Worm (Caenorhabditis elegans) whole organism, young adult: ENCODE results near the gene ctf-18.

ENCODE experiments used
- B0336.3 ChIP-seq: fragments of 200-800 bp; sonication (Bioruptor generic); IDR thresholded peaks from 2 replicates; pipeline ENCODE4 v1.3.6; 2022; ENCODE audit warnings: missing genetic modification characterization, missing compliant biosample characterization
- C06A6.2 ChIP-seq: fragments of 200-800 bp; sonication (Bioruptor generic); conservative IDR thresholded peaks from 2 replicates; pipeline ENCODE4 v1.3.6; 2022; ENCODE audit warnings: missing genetic modification characterization, missing compliant biosample characterization
- C17E4.6 ChIP-seq: fragments of 200-800 bp; sonication (Bioruptor generic); IDR thresholded peaks from 2 replicates; pipeline ENCODE4 v1.3.6; 2022; ENCODE audit warnings: missing genetic modification reagents, missing genetic modification characterization, missing compliant biosample characterization
- D2030.7 ChIP-seq: fragments of 200-800 bp; sonication (Bioruptor generic); IDR thresholded peaks from 2 replicates; pipeline ENCODE4 v1.3.6; 2022; ENCODE audit warnings: missing genetic modification reagents, missing genetic modification characterization, missing compliant biosample characterization
- F22D6.2 ChIP-seq: sonication (generic microtip); optimal IDR thresholded peaks from 2 replicates; lab custom pipeline; 2016; ENCODE audit warnings: mild to moderate bottlenecking, missing genetic modification characterization, missing compliant biosample characterization
- F33H1.4 ChIP-seq: fragments of 200-800 bp; sonication (Bioruptor generic); IDR thresholded peaks from 2 replicates; pipeline ENCODE4 v1.3.6; 2022; ENCODE audit warnings: missing genetic modification reagents, missing genetic modification characterization, missing compliant biosample characterization
- F39B2.1 ChIP-seq: fragments of 200-800 bp; sonication (Bioruptor generic); IDR thresholded peaks from 2 replicates; pipeline ENCODE4 v1.3.6; 2022; ENCODE audit warnings: missing genetic modification reagents, missing genetic modification characterization, missing compliant biosample characterization
- F49E8.2 ChIP-seq: sonication (generic microtip); optimal IDR thresholded peaks from 3 replicates; lab custom pipeline; 2017; ENCODE audit warnings: missing genetic modification characterization, mild to moderate bottlenecking, missing compliant biosample characterization, antibody characterized with exemption, moderate library complexity; ENCODE audit not compliant: insufficient read depth
- K11D2.4 ChIP-seq: fragments of 200-800 bp; sonication (Bioruptor generic); IDR thresholded peaks from 2 replicates; pipeline ENCODE4 v1.3.6; 2022; ENCODE audit warnings: missing genetic modification reagents, missing genetic modification characterization, missing compliant biosample characterization
- T07F8.4 ChIP-seq: sonication (generic microtip); optimal IDR thresholded peaks from 2 replicates; lab custom pipeline; 2016; ENCODE audit warnings: mild to moderate bottlenecking, missing genetic modification characterization, moderate library complexity, missing compliant biosample characterization
- T26A5.8 ChIP-seq: sonication (generic microtip); optimal IDR thresholded peaks from 2 replicates; lab custom pipeline; 2016; ENCODE audit warnings: missing genetic modification characterization, missing compliant biosample characterization
- Y53G8AR.9 ChIP-seq: fragments of 200-800 bp; sonication (Bioruptor generic); conservative IDR thresholded peaks from 2 replicates; pipeline ENCODE4 v1.3.6; 2022; ENCODE audit warnings: missing genetic modification reagents, missing genetic modification characterization, missing compliant biosample characterization
- akir-1 ChIP-seq: fragments of 200-800 bp; sonication (Bioruptor generic); optimal IDR thresholded peaks from 2 replicates; lab custom pipeline; 2018; ENCODE audit warnings: mild to moderate bottlenecking, missing genetic modification characterization, moderate library complexity, missing compliant biosample characterization
- aptf-3 ChIP-seq: fragments of 200-800 bp; sonication (Bioruptor generic); IDR thresholded peaks from 2 replicates; pipeline ENCODE4 v1.3.6; 2022; ENCODE audit warnings: missing genetic modification characterization, missing compliant biosample characterization
- athp-1 ChIP-seq: sonication (generic microtip); optimal IDR thresholded peaks from 2 replicates; lab custom pipeline; 2017; ENCODE audit warnings: mild to moderate bottlenecking, missing genetic modification characterization, missing compliant biosample characterization
- attf-5 ChIP-seq: fragments of 200-800 bp; sonication (Bioruptor generic); optimal IDR thresholded peaks from 2 replicates; lab custom pipeline; 2018; ENCODE audit warnings: mild to moderate bottlenecking, missing genetic modification characterization, missing compliant biosample characterization
- attf-6 ChIP-seq: fragments of 200-800 bp; sonication (Bioruptor generic); IDR thresholded peaks from 2 replicates; pipeline ENCODE4 v1.3.6; 2022; ENCODE audit warnings: missing genetic modification reagents, missing genetic modification characterization, missing compliant biosample characterization
- bed-1 ChIP-seq: fragments of 200-800 bp; sonication (Bioruptor generic); IDR thresholded peaks from 2 replicates; pipeline ENCODE4 v1.3.6; 2022; ENCODE audit warnings: missing genetic modification reagents, missing genetic modification characterization, missing compliant biosample characterization
- cebp-1 ChIP-seq, 2 experiments: fragments of 200-800 bp in 1 of 2; sonication (Bioruptor generic) in 1 of 2; sonication (generic microtip) in 1 of 2; IDR thresholded peaks in 1 of 2; optimal IDR thresholded peaks in 1 of 2; 2 replicates each; pipeline versions ENCODE4 v1.3.6 to Lab custom; 2017 to 2022; ENCODE audit warnings: missing compliant biosample characterization in 2 of 2, missing genetic modification characterization in 2 of 2, mild to moderate bottlenecking in 1 of 2, missing genetic modification reagents in 1 of 2, moderate library complexity in 1 of 2
- ceh-100 ChIP-seq: fragments of 200-800 bp; sonication (Bioruptor generic); IDR thresholded peaks from 2 replicates; pipeline ENCODE4 v1.3.6; 2022; ENCODE audit warnings: missing genetic modification reagents, missing genetic modification characterization, missing compliant biosample characterization
- ceh-79 ChIP-seq: sonication (generic microtip); optimal IDR thresholded peaks from 2 replicates; lab custom pipeline; 2017; ENCODE audit warnings: mild to moderate bottlenecking, missing genetic modification characterization, missing compliant biosample characterization
- ceh-91 ChIP-seq: fragments of 200-800 bp; sonication (Bioruptor generic); IDR thresholded peaks from 2 replicates; pipeline ENCODE4 v1.3.6; 2022; ENCODE audit warnings: missing genetic modification reagents, missing genetic modification characterization, missing compliant biosample characterization
- dpl-1 ChIP-seq: fragments of 150-350 bp; optimal IDR thresholded peaks from 2 replicates; lab custom pipeline; 2014; ENCODE audit warnings: missing biosample characterization, missing genetic modification reagents, missing genetic modification characterization
- ekl-4 ChIP-seq: fragments of 200-800 bp; sonication (Bioruptor generic); IDR thresholded peaks from 2 replicates; pipeline ENCODE4 v1.3.6; 2022; ENCODE audit warnings: missing genetic modification reagents, missing genetic modification characterization, missing compliant biosample characterization
- ets-4 ChIP-seq: fragments of 200-800 bp; sonication (Bioruptor generic); optimal IDR thresholded peaks from 2 replicates; lab custom pipeline; 2018; ENCODE audit warnings: mild to moderate bottlenecking, missing genetic modification characterization, missing compliant biosample characterization
- him-1 ChIP-seq: sonication (generic microtip); optimal IDR thresholded peaks from 2 replicates; lab custom pipeline; 2016; ENCODE audit warnings: missing genotype, missing genetic modification reagents, missing genetic modification characterization, missing compliant biosample characterization
- hlh-26 ChIP-seq: fragments of 200-800 bp; sonication (Bioruptor generic); conservative IDR thresholded peaks from 2 replicates; pipeline ENCODE4 v1.3.6; 2022; ENCODE audit warnings: missing genetic modification reagents, missing genetic modification characterization, missing compliant biosample characterization
- hrde-1 ChIP-seq: sonication (generic microtip); optimal IDR thresholded peaks from 2 replicates; lab custom pipeline; 2016; ENCODE audit warnings: missing genetic modification characterization, mild to moderate bottlenecking, missing compliant biosample characterization, moderate library complexity, missing genotype, missing genetic modification reagents, borderline replicate concordance
- hsf-1 ChIP-seq: fragments of 200-800 bp; sonication (Bioruptor generic); IDR thresholded peaks from 2 replicates; pipeline ENCODE4 v1.3.6; 2022; ENCODE audit warnings: missing genetic modification reagents, missing genetic modification characterization, missing compliant biosample characterization
- lag-1 ChIP-seq: fragments of 200-800 bp; sonication (Bioruptor generic); IDR thresholded peaks from 2 replicates; pipeline ENCODE4 v1.3.6; 2022; ENCODE audit warnings: missing genetic modification reagents, missing genetic modification characterization, missing compliant biosample characterization
- lin-26 ChIP-seq: fragments of 200-800 bp; sonication (Bioruptor generic); IDR thresholded peaks from 2 replicates; pipeline ENCODE4 v1.3.6; 2022; ENCODE audit warnings: missing genetic modification reagents, missing genetic modification characterization, missing compliant biosample characterization
- lin-35 ChIP-seq, 3 experiments: fragments of 150-350 bp in 2 of 3; sonication (generic microtip) in 1 of 3; optimal IDR thresholded peaks; 2 replicates each; lab custom pipeline; 2014 to 2018; ENCODE audit warnings: missing biosample characterization in 3 of 3, missing genetic modification characterization in 3 of 3, missing genetic modification reagents in 3 of 3
- lir-1 ChIP-seq: fragments of 200-800 bp; sonication (Bioruptor generic); conservative IDR thresholded peaks from 2 replicates; pipeline ENCODE4 v1.3.6; 2022; ENCODE audit warnings: missing genetic modification reagents, missing genetic modification characterization, missing compliant biosample characterization
- lsl-1 ChIP-seq: fragments of 200-800 bp; sonication (Bioruptor generic); optimal IDR thresholded peaks from 2 replicates; lab custom pipeline; 2018; ENCODE audit warnings: mild to moderate bottlenecking, missing genetic modification characterization, moderate library complexity, missing compliant biosample characterization
- lsy-27 ChIP-seq: sonication (generic microtip); optimal IDR thresholded peaks from 2 replicates; lab custom pipeline; 2017; ENCODE audit warnings: missing genetic modification characterization, mild to moderate bottlenecking, missing compliant biosample characterization, antibody characterized with exemption, missing genotype, borderline replicate concordance; ENCODE audit not compliant: insufficient read depth
- madf-3 ChIP-seq: fragments of 200-800 bp; sonication (Bioruptor generic); IDR thresholded peaks from 2 replicates; pipeline ENCODE4 v1.3.6; 2022; ENCODE audit warnings: missing genetic modification reagents, missing genetic modification characterization, missing compliant biosample characterization
- mcd-1 ChIP-seq: fragments of 200-800 bp; sonication (Bioruptor generic); IDR thresholded peaks from 2 replicates; pipeline ENCODE4 v1.3.6; 2022; ENCODE audit warnings: missing genetic modification reagents, missing genetic modification characterization, missing compliant biosample characterization
- nfyb-1 ChIP-seq: fragments of 200-800 bp; sonication (Bioruptor generic); IDR thresholded peaks from 2 replicates; pipeline ENCODE4 v1.3.6; 2022; ENCODE audit warnings: missing genetic modification reagents, missing genetic modification characterization, missing compliant biosample characterization
- nhr-90 ChIP-seq: sonication (generic microtip); optimal IDR thresholded peaks from 2 replicates; lab custom pipeline; 2016; ENCODE audit warnings: missing genotype, mild to moderate bottlenecking, missing genetic modification characterization, missing compliant biosample characterization
- pbrm-1 ChIP-seq: fragments of 200-800 bp; sonication (Bioruptor generic); IDR thresholded peaks from 2 replicates; pipeline ENCODE4 v1.3.6; 2022; ENCODE audit warnings: missing genetic modification reagents, missing genetic modification characterization, missing compliant biosample characterization
- rcor-1 ChIP-seq: fragments of 200-800 bp; sonication (Bioruptor generic); IDR thresholded peaks from 2 replicates; pipeline ENCODE4 v1.3.6; 2022; ENCODE audit warnings: missing genetic modification reagents, missing genetic modification characterization, missing compliant biosample characterization
- snpc-1.3 ChIP-seq: sonication (generic microtip); optimal IDR thresholded peaks from 2 replicates; lab custom pipeline; 2017; ENCODE audit warnings: missing genetic modification characterization, mild to moderate bottlenecking, missing compliant biosample characterization, antibody characterized with exemption, moderate library complexity, missing genotype, missing genetic modification reagents; ENCODE audit not compliant: insufficient read depth
- snpc-4 ChIP-seq, 5 experiments: fragments of 150-350 bp in 1 of 5; sonication (generic microtip) in 4 of 5; optimal IDR thresholded peaks; 2 replicates each; lab custom pipeline; 2014 to 2018; ENCODE audit warnings: missing genetic modification characterization in 5 of 5, missing biosample characterization in 3 of 5, antibody characterized with exemption in 2 of 5, mild to moderate bottlenecking in 2 of 5, missing compliant biosample characterization in 2 of 5, missing genotype in 2 of 5, moderate library complexity in 2 of 5, missing genetic modification reagents in 1 of 5
- tbx-9 ChIP-seq: sonication (generic microtip); optimal IDR thresholded peaks from 2 replicates; lab custom pipeline; 2016; ENCODE audit warnings: borderline replicate concordance, missing genetic modification characterization, inconsistent platforms, missing compliant biosample characterization
- xnd-1 ChIP-seq: sonication (generic microtip); optimal IDR thresholded peaks from 2 replicates; lab custom pipeline; 2016; ENCODE audit warnings: missing genotype, missing genetic modification reagents, missing genetic modification characterization, missing compliant biosample characterization
- ztf-28 ChIP-seq: fragments of 200-800 bp; sonication (Bioruptor generic); IDR thresholded peaks from 2 replicates; pipeline ENCODE4 v1.3.6; 2022; ENCODE audit warnings: missing genetic modification reagents, missing genetic modification characterization, missing compliant biosample characterization

ctf-18 gene

ce11 chrIV:10128906-10129386, 2.5 kb upstream of the ctf-18 start, which contains the start of the genes gtbp-1 and K08F4.3:
Gene gtbp-1 (minus strand): TSS chrIV:10128956.
Gene K08F4.3 (plus strand): TSS chrIV:10129257.
- TF ChIP-seq ceh-79 (tag; lab: Kevin White, UChicago) (no peak), nfyb-1 (GFP tag; lab: Robert Waterston, UW) (0 out of 2 replicates have a peak, but pooled peaks have one; percentile 44), D2030.7 (GFP tag; lab: Robert Waterston, UW) (peak; percentile 65), akir-1 (no peak), lsl-1 (peak; percentile 59), ceh-100 (GFP tag; lab: Robert Waterston, UW) (0 out of 2 replicates have a peak, but pooled peaks have one; percentile 52), lin-26 (GFP tag; lab: Robert Waterston, UW) (no peak), snpc-1.3 (tag; lab: Kevin White, UChicago) (no peak), hlh-26 (GFP tag; lab: Robert Waterston, UW) (no peak), tbx-9 (tag; lab: Kevin White, UChicago) (no peak), dpl-1 (GFP tag; lab: Kevin White, UChicago) (peak; percentile 69), C06A6.2 (GFP tag; lab: Robert Waterston, UW) (no peak), F22D6.2 (tag; lab: Kevin White, UChicago) (no peak), athp-1 (tag; lab: Kevin White, UChicago) (no peak), rcor-1 (GFP tag; lab: Robert Waterston, UW) (peak; percentile 41; the same call in 1 of the 2 replicates), F49E8.2 (tag; lab: Kevin White, UChicago) (no peak), T26A5.8 (tag; lab: Kevin White, UChicago) (no peak), aptf-3 (GFP tag; lab: Robert Waterston, UW) (no peak), lir-1 (no peak), hrde-1 (no peak), pbrm-1 (peak; percentile 50; the same call in 1 of the 2 replicates), K11D2.4 (GFP tag; lab: Robert Waterston, UW) (no peak), ets-4 (GFP tag; lab: Kevin White, UChicago) (no peak), lag-1 (no peak), cebp-1 (GFP tag; IDR thresholded peaks at IDR 0.05; lab: Robert Waterston, UW) (no peak), cebp-1 (tag; optimal IDR thresholded peaks at IDR 0.05; lab: Kevin White, UChicago) (no peak), attf-6 (GFP tag; lab: Robert Waterston, UW) (no peak), bed-1 (no peak), T07F8.4 (no peak), lin-35 (GFP tag; optimal IDR thresholded peaks at IDR 0.05; lab: Kevin White, UChicago) (no peak), lsy-27 (no peak), nhr-90 (tag; lab: Kevin White, UChicago) (no peak), xnd-1 (peak; percentile 8), B0336.3 (no peak), C17E4.6 (GFP tag; lab: Robert Waterston, UW) (no peak), ztf-28 (GFP tag; lab: Robert Waterston, UW) (no peak), Y53G8AR.9 (GFP tag; lab: Robert Waterston, UW) (no peak), F33H1.4 (peak; percentile 91), ekl-4 (GFP tag; lab: Robert Waterston, UW) (peak; percentile 46; the same call in 1 of the 2 replicates), ceh-91 (peak; percentile 72), hsf-1 (no peak), attf-5 (GFP tag; lab: Kevin White, UChicago) (peak; percentile 76), madf-3 (GFP tag; lab: Robert Waterston, UW) (no peak), F39B2.1 (GFP tag; lab: Robert Waterston, UW) (no peak), snpc-4 (GFP tag; optimal IDR thresholded peaks at IDR 0.05; lab: Kevin White, UChicago) (peak; percentile 21), snpc-4 (tag; optimal IDR thresholded peaks at IDR 0.05; lab: Kevin White, UChicago) (peak in 3 of 4 experiments; percentile 41 to 73 (median 51)), him-1 (tag; lab: Kevin White, UChicago) (peak; percentile 33), mcd-1 (GFP tag; lab: Robert Waterston, UW) (peak; percentile 72)
